Fruit fly (Drosophila melanogaster) whole organism, pupa: ENCODE measurements around the gene CG43082.

Experiments used
- CG15710 ChIP-seq: fragments of 200-800 bp; sonication (Bioruptor generic); optimal IDR thresholded peaks from 2 replicates; lab custom pipeline; 2018; ENCODE audit warnings: missing biosample characterization, mild to moderate bottlenecking, missing genetic modification characterization, moderate library complexity
- CG32121 ChIP-seq: fragments of 200-800 bp; sonication (Bioruptor generic); IDR thresholded peaks from 2 replicates; pipeline ENCODE4 v1.3.6; 2022; ENCODE audit warnings: missing biosample characterization, missing genetic modification characterization
- CG34367 ChIP-seq: fragments of 200-800 bp; sonication (Bioruptor generic); optimal IDR thresholded peaks from 2 replicates; lab custom pipeline; 2018; ENCODE audit warnings: missing biosample characterization, mild to moderate bottlenecking, missing genetic modification characterization
- CG4496 ChIP-seq: fragments of 200-800 bp; sonication (Bioruptor generic); IDR thresholded peaks from 3 replicates; pipeline ENCODE4 v1.3.6; 2022; ENCODE audit warnings: missing biosample characterization, missing genetic modification characterization
- CG8159 ChIP-seq: fragments of 200-800 bp; sonication (Bioruptor generic); optimal IDR thresholded peaks from 3 replicates; lab custom pipeline; 2018; ENCODE audit warnings: missing biosample characterization, mild to moderate bottlenecking, missing genetic modification characterization, moderate library complexity
- CG9948 ChIP-seq: fragments of 200-800 bp; sonication (Bioruptor generic); optimal IDR thresholded peaks from 2 replicates; lab custom pipeline; 2018; ENCODE audit warnings: missing biosample characterization, mild to moderate bottlenecking, missing genetic modification characterization, moderate library complexity
- EcR ChIP-seq: fragments of 200-800 bp; sonication (Bioruptor generic); optimal IDR thresholded peaks from 3 replicates; lab custom pipeline; 2019; ENCODE audit warnings: missing biosample characterization, missing genetic modification characterization, mild to moderate bottlenecking, moderate library complexity, missing genetic modification reagents
- Pif1A ChIP-seq: fragments of 200-800 bp; sonication (Bioruptor generic); optimal IDR thresholded peaks from 3 replicates; lab custom pipeline; 2016; ENCODE audit warnings: missing biosample characterization, missing genetic modification characterization
- Pif1B ChIP-seq: fragments of 200-800 bp; sonication (Bioruptor generic); optimal IDR thresholded peaks from 3 replicates; lab custom pipeline; 2016; ENCODE audit warnings: missing biosample characterization, missing genetic modification characterization
- fd96Ca ChIP-seq: fragments of 200-800 bp; sonication (Bioruptor generic); IDR thresholded peaks from 3 replicates; pipeline ENCODE4 v1.3.6; 2022; ENCODE audit warnings: missing biosample characterization, missing genetic modification characterization

- TF ChIP-seq CG34367 (tag; lab: Kevin White, UChicago): no peak
- TF ChIP-seq EcR (GFP tag; lab: Kevin White, UChicago): no peak
- TF ChIP-seq Pif1B: no peak
- TF ChIP-seq CG9948: no peak
- TF ChIP-seq fd96Ca (GFP tag; lab: Robert Waterston, UW): no peak
- TF ChIP-seq CG15710 (tag; lab: Kevin White, UChicago): no peak
- TF ChIP-seq CG4496: no peak
- TF ChIP-seq CG32121 (GFP tag; lab: Robert Waterston, UW): no peak
- no peak for TF ChIP-seq Pif1A
- no peak for TF ChIP-seq CG8159 (tag; lab: Kevin White, UChicago)
These were observed 22.4 kb downstream of the CG43082 start for dm6 chr3L:15684017-15684416.
